Worm (Caenorhabditis elegans): ENCODE measurements around the gene acbp-6.

DNA sequence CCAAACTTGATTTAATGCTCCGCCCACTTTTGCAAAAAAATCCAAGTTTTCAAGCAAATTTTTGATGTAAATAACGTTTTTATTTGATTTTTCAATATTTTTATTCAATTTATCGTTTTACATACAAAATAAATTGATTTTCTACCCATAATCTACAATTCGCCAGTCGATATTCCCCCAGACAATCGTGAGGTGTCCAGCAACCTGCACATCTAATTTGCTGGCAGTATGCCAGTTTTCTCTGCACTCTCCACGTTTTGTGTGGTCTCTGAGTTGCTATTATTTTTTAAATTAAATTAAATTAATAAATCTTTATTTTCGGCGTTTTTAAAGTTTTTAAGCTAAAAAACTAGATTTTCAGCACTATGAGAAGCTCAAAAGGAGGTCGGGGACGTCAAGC is 6.6 kb upstream of the acbp-6 start:
- TF ChIP-seq elt-1 (tag; optimal IDR thresholded peaks at IDR 0.05; ENCODE audit: borderline replicate concordance, insufficient read depth) (no peak), ztf-11 (tag; optimal IDR thresholded peaks at IDR 0.05) (no peak), mep-1 (tag; optimal IDR thresholded peaks at IDR 0.05) (peak; percentile 67), ceh-83 (GFP tag; optimal IDR thresholded peaks at IDR 0.05) (no peak), nhr-28 (tag; optimal IDR thresholded peaks at IDR 0.05) (no peak), blmp-1 (tag; optimal IDR thresholded peaks at IDR 0.05) (no peak)
